Worm (Caenorhabditis elegans): ENCODE data around the gene Y66H1A.8.

- TF ChIP-seq blmp-1 (tag; optimal IDR thresholded peaks at IDR 0.05; ENCODE audit: insufficient read depth) (no peak), mab-5 (tag; optimal IDR thresholded peaks at IDR 0.05) (no peak), ztf-4 (tag; optimal IDR thresholded peaks at IDR 0.05) (no peak), nhr-77 (tag; optimal IDR thresholded peaks at IDR 0.05) (no peak)
These were observed 29.7 kb downstream of the Y66H1A.8 start, which contains the start of gene daf-18 for ce11 chrIV:425052-425451.

Data from whole organism, L2 larva.